Worm (Caenorhabditis elegans) whole organism, L1 larva: Measurements from ENCODE around the gene K03H6.1.

Experiments
- C04F5.9 ChIP-seq: sonication (generic microtip); optimal IDR thresholded peaks from 2 replicates; lab custom pipeline; 2016; ENCODE audit warnings: missing genetic modification characterization, missing compliant biosample characterization
- C34B4.2 ChIP-seq: sonication (generic microtip); optimal IDR thresholded peaks from 2 replicates; lab custom pipeline; 2017; ENCODE audit warnings: mild to moderate bottlenecking, missing genetic modification characterization, missing compliant biosample characterization
- F16B12.6 ChIP-seq: fragments of 150-350 bp; optimal IDR thresholded peaks from 2 replicates; lab custom pipeline; 2014; ENCODE audit warnings: missing biosample characterization, missing genetic modification characterization
- aha-1 ChIP-seq: fragments of 150-350 bp; optimal IDR thresholded peaks from 2 replicates; lab custom pipeline; 2014; ENCODE audit warnings: missing biosample characterization, missing genetic modification characterization
- blmp-1 ChIP-seq: fragments of 150-350 bp; optimal IDR thresholded peaks from 2 replicates; lab custom pipeline; 2014; ENCODE audit warnings: missing biosample characterization, missing genetic modification characterization
- ceh-63 ChIP-seq: fragments of 200-800 bp; sonication (Bioruptor generic); optimal IDR thresholded peaks from 2 replicates; lab custom pipeline; 2018; ENCODE audit warnings: mild to moderate bottlenecking, missing genetic modification characterization, missing compliant biosample characterization
- ceh-8 ChIP-seq: fragments of 200-800 bp; sonication (Bioruptor generic); optimal IDR thresholded peaks from 2 replicates; lab custom pipeline; 2018; ENCODE audit warnings: mild to moderate bottlenecking, missing genetic modification characterization, moderate library complexity, missing compliant biosample characterization
- dpl-1 ChIP-seq, 3 experiments: fragments of 150-350 bp in 2 of 3; sonication (generic microtip) in 1 of 3; optimal IDR thresholded peaks; 2 replicates each; lab custom pipeline; 2014 to 2017; ENCODE audit warnings: missing biosample characterization in 3 of 3, missing genetic modification characterization in 3 of 3, missing genetic modification reagents in 3 of 3
- dsc-1 ChIP-seq: sonication (generic microtip); optimal IDR thresholded peaks from 2 replicates; lab custom pipeline; 2016; ENCODE audit warnings: mild to moderate bottlenecking, missing genetic modification characterization, missing compliant biosample characterization
- egl-27 ChIP-seq, 2 experiments: fragments of 150-350 bp in 1 of 2; sonication (generic microtip); optimal IDR thresholded peaks; 3 replicates each; lab custom pipeline; 2017 to 2018; ENCODE audit warnings: missing biosample characterization in 2 of 2, missing genetic modification characterization in 2 of 2, missing genetic modification reagents in 2 of 2
- ets-5 ChIP-seq: fragments of 200-800 bp; sonication (Bioruptor generic); IDR thresholded peaks from 2 replicates; pipeline ENCODE4 v1.3.6; 2022; ENCODE audit warnings: missing genetic modification characterization, missing compliant biosample characterization
- fkh-10 ChIP-seq: sonication (generic microtip); optimal IDR thresholded peaks from 2 replicates; lab custom pipeline; 2017; ENCODE audit warnings: missing biosample characterization, missing genetic modification reagents, missing genetic modification characterization
- fkh-8 ChIP-seq: sonication (generic microtip); optimal IDR thresholded peaks from 2 replicates; lab custom pipeline; 2016; ENCODE audit warnings: mild to moderate bottlenecking, missing genetic modification characterization, missing compliant biosample characterization
- grh-1 ChIP-seq: fragments of 200-800 bp; sonication (Bioruptor generic); IDR thresholded peaks from 2 replicates; pipeline ENCODE4 v1.3.6; 2022; ENCODE audit warnings: missing genetic modification reagents, missing genetic modification characterization, missing compliant biosample characterization
- hpl-2 ChIP-seq: fragments of 150-350 bp; optimal IDR thresholded peaks from 2 replicates; lab custom pipeline; 2014; ENCODE audit warnings: missing biosample characterization, missing genetic modification reagents, missing genetic modification characterization
- irx-1 ChIP-seq: sonication (generic microtip); optimal IDR thresholded peaks from 2 replicates; lab custom pipeline; 2016; ENCODE audit warnings: missing genetic modification characterization, missing compliant biosample characterization
- jun-1 ChIP-seq: fragments of 150-350 bp; optimal IDR thresholded peaks from 2 replicates; lab custom pipeline; 2014; ENCODE audit warnings: missing biosample characterization, missing genetic modification reagents, missing genetic modification characterization
- lin-13 ChIP-seq: fragments of 150-350 bp; optimal IDR thresholded peaks from 2 replicates; lab custom pipeline; 2014; ENCODE audit warnings: missing biosample characterization, missing genetic modification reagents, missing genetic modification characterization
- lin-14 ChIP-seq: fragments of 200-800 bp; sonication (Bioruptor generic); optimal IDR thresholded peaks from 2 replicates; lab custom pipeline; 2018; ENCODE audit warnings: mild to moderate bottlenecking, missing genetic modification characterization, moderate library complexity, missing compliant biosample characterization
- lin-15B ChIP-seq: fragments of 150-350 bp; sonication (generic microtip); optimal IDR thresholded peaks from 3 replicates; lab custom pipeline; 2014; ENCODE audit warnings: missing biosample characterization, missing genetic modification characterization
- lin-35 ChIP-seq, 2 experiments: fragments of 150-350 bp; optimal IDR thresholded peaks; 2 replicates each; lab custom pipeline; 2014; ENCODE audit warnings: missing biosample characterization in 2 of 2, missing genetic modification characterization in 2 of 2, missing genetic modification reagents in 2 of 2
- lin-39 ChIP-seq: fragments of 150-350 bp; optimal IDR thresholded peaks from 2 replicates; lab custom pipeline; 2014; ENCODE audit warnings: missing biosample characterization, missing genetic modification reagents, missing genetic modification characterization
- lsy-2 ChIP-seq, 2 experiments: fragments of 150-350 bp; optimal IDR thresholded peaks; 2 replicates each; lab custom pipeline; 2014; ENCODE audit warnings: missing biosample characterization in 2 of 2, missing genetic modification characterization in 2 of 2
- mab-9 ChIP-seq: fragments of 200-800 bp; sonication (Bioruptor generic); IDR thresholded peaks from 2 replicates; pipeline ENCODE4 v1.3.6; 2022; ENCODE audit warnings: missing genetic modification reagents, missing genetic modification characterization, missing compliant biosample characterization
- mdl-1 ChIP-seq, 2 experiments: fragments of 150-350 bp; optimal IDR thresholded peaks; 2 replicates each; lab custom pipeline; 2014 to 2017; ENCODE audit warnings: missing biosample characterization in 2 of 2, missing genetic modification characterization in 2 of 2, inconsistent platforms in 1 of 2
- mef-2 ChIP-seq: fragments of 150-350 bp; optimal IDR thresholded peaks from 2 replicates; lab custom pipeline; 2014; ENCODE audit warnings: missing biosample characterization, missing genetic modification characterization
- mep-1 ChIP-seq: fragments of 150-350 bp; optimal IDR thresholded peaks from 2 replicates; lab custom pipeline; 2014; ENCODE audit warnings: missing biosample characterization, missing genetic modification characterization
- nhr-11 ChIP-seq: fragments of 150-350 bp; optimal IDR thresholded peaks from 2 replicates; lab custom pipeline; 2014; ENCODE audit warnings: missing biosample characterization, missing genetic modification characterization
- nhr-12 ChIP-seq: sonication (generic microtip); optimal IDR thresholded peaks from 2 replicates; lab custom pipeline; 2017; ENCODE audit warnings: missing biosample characterization, missing genetic modification characterization
- nhr-19 ChIP-seq: fragments of 200-800 bp; sonication (Bioruptor generic); conservative IDR thresholded peaks from 2 replicates; pipeline ENCODE4 v1.3.6; 2022; ENCODE audit warnings: missing genetic modification characterization, missing compliant biosample characterization
- nhr-20 ChIP-seq: sonication (generic microtip); optimal IDR thresholded peaks from 2 replicates; lab custom pipeline; 2016; ENCODE audit warnings: mild to moderate bottlenecking, missing genetic modification characterization, missing compliant biosample characterization
- nhr-71 ChIP-seq: sonication (generic microtip); optimal IDR thresholded peaks from 2 replicates; lab custom pipeline; 2016; ENCODE audit warnings: mild to moderate bottlenecking, missing genetic modification characterization, moderate library complexity, missing compliant biosample characterization
- nhr-90 ChIP-seq: sonication (generic microtip); optimal IDR thresholded peaks from 2 replicates; lab custom pipeline; 2016; ENCODE audit warnings: mild to moderate bottlenecking, missing genetic modification characterization, missing compliant biosample characterization; ENCODE audit not compliant: poor library complexity
- pag-3 ChIP-seq: sonication (generic microtip); optimal IDR thresholded peaks from 2 replicates; lab custom pipeline; 2017; ENCODE audit warnings: missing genetic modification characterization, mild to moderate bottlenecking, missing compliant biosample characterization, antibody characterized with exemption, borderline replicate concordance; ENCODE audit not compliant: insufficient read depth
- pqm-1 ChIP-seq: sonication (generic microtip); optimal IDR thresholded peaks from 3 replicates; lab custom pipeline; 2017; ENCODE audit warnings: missing biosample characterization, missing genetic modification characterization
- rnt-1 ChIP-seq: sonication (generic microtip); optimal IDR thresholded peaks from 2 replicates; lab custom pipeline; 2016; ENCODE audit warnings: mild to moderate bottlenecking, missing genetic modification characterization, moderate library complexity, missing compliant biosample characterization
- skn-1 ChIP-seq: fragments of 150-350 bp; optimal IDR thresholded peaks from 2 replicates; lab custom pipeline; 2014; ENCODE audit warnings: missing biosample characterization, missing genetic modification characterization
- snpc-4 ChIP-seq: fragments of 150-350 bp; optimal IDR thresholded peaks from 2 replicates; lab custom pipeline; 2014; ENCODE audit warnings: missing biosample characterization, missing genetic modification characterization
- snu-23 ChIP-seq: sonication (generic microtip); optimal IDR thresholded peaks from 2 replicates; lab custom pipeline; 2016; ENCODE audit warnings: missing genetic modification characterization, missing compliant biosample characterization
- sptf-1 ChIP-seq: fragments of 150-350 bp; optimal IDR thresholded peaks from 2 replicates; lab custom pipeline; 2014; ENCODE audit warnings: missing biosample characterization, missing genetic modification characterization
- sup-37 ChIP-seq: fragments of 200-800 bp; sonication (Bioruptor generic); optimal IDR thresholded peaks from 2 replicates; lab custom pipeline; 2018; ENCODE audit warnings: mild to moderate bottlenecking, missing genetic modification characterization, missing compliant biosample characterization
- tlp-1 ChIP-seq: fragments of 150-350 bp; optimal IDR thresholded peaks from 2 replicates; lab custom pipeline; 2014; ENCODE audit warnings: missing biosample characterization, missing genetic modification characterization
- unc-86 ChIP-seq: sonication (generic microtip); optimal IDR thresholded peaks from 2 replicates; lab custom pipeline; 2016; ENCODE audit warnings: missing genetic modification characterization, missing compliant biosample characterization
- unc-98 ChIP-seq: fragments of 200-800 bp; sonication (Bioruptor generic); IDR thresholded peaks from 2 replicates; pipeline ENCODE4 v1.3.6; 2022; ENCODE audit warnings: missing genetic modification characterization, missing compliant biosample characterization
- vab-15 ChIP-seq: sonication (generic microtip); optimal IDR thresholded peaks from 2 replicates; lab custom pipeline; 2017; ENCODE audit warnings: missing genotype, mild to moderate bottlenecking, missing genetic modification characterization, missing compliant biosample characterization
- xbp-1 ChIP-seq: sonication (generic microtip); optimal IDR thresholded peaks from 2 replicates; lab custom pipeline; 2016; ENCODE audit warnings: missing genetic modification characterization, missing compliant biosample characterization
- zip-4 ChIP-seq: fragments of 200-800 bp; sonication (Bioruptor generic); optimal IDR thresholded peaks from 2 replicates; lab custom pipeline; 2018; ENCODE audit warnings: mild to moderate bottlenecking, missing genetic modification characterization, moderate library complexity, missing compliant biosample characterization
- ztf-11 ChIP-seq, 2 experiments: sonication (generic microtip); optimal IDR thresholded peaks; 2 replicates each; lab custom pipeline; 2016 to 2017; ENCODE audit warnings: missing genetic modification characterization in 2 of 2, missing biosample characterization in 1 of 2, missing compliant biosample characterization in 1 of 2

The K03H6.1 gene

ce11 chrIV:1484968-1485474 is 38.5 kb upstream of the K03H6.1 start, which contains the start of gene Y77E11A.16 (continued):
- no peak for TF ChIP-seq nhr-90 (tag; lab: Kevin White, UChicago)
- no peak for TF ChIP-seq mab-9 (GFP tag; lab: Robert Waterston, UW)
- no peak for TF ChIP-seq nhr-12 (tag; lab: Kevin White, UChicago)
- TF ChIP-seq jun-1 (tag; lab: Kevin White, UChicago), result no peak
- TF ChIP-seq lin-14 (GFP tag; lab: Kevin White, UChicago), result peak; percentile 61
- TF ChIP-seq snpc-4 (tag; lab: Kevin White, UChicago), result no peak
- TF ChIP-seq nhr-71 (tag; lab: Kevin White, UChicago), result peak; percentile 57
- no peak for TF ChIP-seq pag-3 (tag; lab: Kevin White, UChicago)

ce11 chrIV:1496017-1496678 is 27.4 kb upstream of the K03H6.1 start, which contains the start of gene npp-20:
Gene npp-20 (minus strand): TSS chrIV:1496022.
- TF ChIP-seq mep-1 (tag; lab: Kevin White, UChicago) (peak; percentile 84), nhr-11 (no peak), fkh-10 (GFP tag; lab: Kevin White, UChicago) (no peak), xbp-1 (tag; lab: Kevin White, UChicago) (peak; percentile 67), lin-39 (tag; lab: Kevin White, UChicago) (peak; percentile 84), dsc-1 (tag; lab: Kevin White, UChicago) (peak; percentile 65), tlp-1 (no peak), lsy-2 (tag; optimal IDR thresholded peaks at IDR 0.05; lab: Kevin White, UChicago) (peak; percentile 75 to 79), nhr-12 (tag; lab: Kevin White, UChicago) (no peak), dpl-1 (GFP tag; optimal IDR thresholded peaks at IDR 0.05; lab: Kevin White, UChicago) (peak; percentile 62 to 78 (median 78)), F16B12.6 (tag; lab: Kevin White, UChicago) (peak; percentile 48), nhr-19 (GFP tag; lab: Robert Waterston, UW) (peak; percentile 54), ztf-11 (tag; optimal IDR thresholded peaks at IDR 0.05; lab: Kevin White, UChicago) (no peak), lin-13 (peak; percentile 55), vab-15 (tag; lab: Kevin White, UChicago) (no peak), hpl-2 (GFP tag; lab: Kevin White, UChicago) (peak; percentile 39), ceh-63 (GFP tag; lab: Kevin White, UChicago) (no peak), snu-23 (GFP tag; lab: Kevin White, UChicago) (peak; percentile 72), fkh-8 (tag; lab: Kevin White, UChicago) (no peak), skn-1 (tag; lab: Kevin White, UChicago) (peak; percentile 15), aha-1 (tag; lab: Kevin White, UChicago) (no peak), zip-4 (peak; percentile 19), unc-98 (no peak), sptf-1 (no peak), mef-2 (tag; lab: Kevin White, UChicago) (no peak), nhr-20 (tag; lab: Kevin White, UChicago) (peak; percentile 56), mdl-1 (tag; optimal IDR thresholded peaks at IDR 0.05; lab: Kevin White, UChicago) (peak in 1 of 2 experiments; percentile 72), nhr-71 (tag; lab: Kevin White, UChicago) (peak; percentile 75), C04F5.9 (tag; lab: Kevin White, UChicago) (no peak), egl-27 (tag; optimal IDR thresholded peaks at IDR 0.05; lab: Kevin White, UChicago) (no peak), mab-9 (GFP tag; lab: Robert Waterston, UW) (no peak), lin-35 (GFP tag; optimal IDR thresholded peaks at IDR 0.05; lab: Kevin White, UChicago) (peak; percentile 72 to 76), ceh-8 (no peak), unc-86 (tag; lab: Kevin White, UChicago) (peak; percentile 36), C34B4.2 (tag; lab: Kevin White, UChicago) (no peak), grh-1 (peak; percentile 66), irx-1 (peak; percentile 78), pqm-1 (tag; lab: Kevin White, UChicago) (no peak), rnt-1 (tag; lab: Kevin White, UChicago) (no peak), blmp-1 (peak; percentile 38), ets-5 (GFP tag; lab: Robert Waterston, UW) (no peak), snpc-4 (tag; lab: Kevin White, UChicago) (peak; percentile 38), sup-37 (GFP tag; lab: Kevin White, UChicago) (no peak), lin-15B (tag; lab: Kevin White, UChicago) (no peak)
